Fruit fly (Drosophila melanogaster) whole organism, embryonic: Measurements from ENCODE around the gene Suv3.

Source experiments
- CG11560 ChIP-seq: fragments of 200-800 bp; sonication (Bioruptor generic); IDR thresholded peaks from 3 replicates; pipeline ENCODE4 v1.3.6; 2022; ENCODE audit warnings: missing biosample characterization, missing genetic modification characterization
- CG11695 ChIP-seq: fragments of 200-800 bp; sonication (Bioruptor generic); IDR thresholded peaks from 3 replicates; pipeline ENCODE4 v1.3.6; 2022; ENCODE audit warnings: missing biosample characterization, missing genetic modification characterization
- CG15011 ChIP-seq: fragments of 200-800 bp; sonication (Bioruptor generic); optimal IDR thresholded peaks from 3 replicates; lab custom pipeline; 2018; ENCODE audit warnings: missing biosample characterization, mild to moderate bottlenecking, missing genetic modification characterization
- CG15479 ChIP-seq: fragments of 200-800 bp; sonication (Bioruptor generic); optimal IDR thresholded peaks from 3 replicates; lab custom pipeline; 2019; ENCODE audit warnings: missing biosample characterization, mild to moderate bottlenecking, missing genetic modification characterization, moderate library complexity
- CG15696 ChIP-seq: fragments of 200-800 bp; sonication (Bioruptor generic); optimal IDR thresholded peaks from 2 replicates; lab custom pipeline; 2019; ENCODE audit warnings: missing biosample characterization, mild to moderate bottlenecking, missing genetic modification characterization, moderate library complexity
- CG1602 ChIP-seq: fragments of 200-800 bp; sonication (Bioruptor generic); optimal IDR thresholded peaks from 3 replicates; lab custom pipeline; 2016; ENCODE audit warnings: missing biosample characterization, missing genetic modification characterization
- CG1603 ChIP-seq: fragments of 200-800 bp; sonication (Bioruptor generic); optimal IDR thresholded peaks from 2 replicates; lab custom pipeline; 2019; ENCODE audit warnings: missing biosample characterization, mild to moderate bottlenecking, missing genetic modification characterization, moderate library complexity
- CG17361 ChIP-seq: fragments of 200-800 bp; sonication (Bioruptor generic); IDR thresholded peaks from 3 replicates; pipeline ENCODE4 v1.3.6; 2022; ENCODE audit warnings: missing biosample characterization, missing genetic modification characterization
- CG18011 ChIP-seq: fragments of 200-800 bp; sonication (Bioruptor generic); optimal IDR thresholded peaks from 2 replicates; lab custom pipeline; 2017; ENCODE audit warnings: missing biosample characterization, missing genetic modification characterization, mild to moderate bottlenecking, moderate library complexity, missing genotype
- CG18764 ChIP-seq: fragments of 200-800 bp; sonication (Bioruptor generic); optimal IDR thresholded peaks from 3 replicates; lab custom pipeline; 2016; ENCODE audit warnings: missing biosample characterization, missing genetic modification characterization
- CG34422 ChIP-seq: fragments of 200-800 bp; sonication (Bioruptor generic); IDR thresholded peaks from 3 replicates; pipeline ENCODE4 v1.3.6; 2022; ENCODE audit warnings: missing biosample characterization, missing genetic modification characterization
- CG7271 ChIP-seq: fragments of 200-800 bp; sonication (Bioruptor generic); optimal IDR thresholded peaks from 2 replicates; lab custom pipeline; 2018; ENCODE audit warnings: missing biosample characterization, mild to moderate bottlenecking, missing genetic modification characterization, moderate library complexity
- CG7556 ChIP-seq: fragments of 200-800 bp; sonication (Bioruptor generic); optimal IDR thresholded peaks from 2 replicates; lab custom pipeline; 2017; ENCODE audit warnings: missing biosample characterization, mild to moderate bottlenecking, missing genetic modification characterization
- CG8478 ChIP-seq: fragments of >200 bp; optimal IDR thresholded peaks from 2 replicates; lab custom pipeline; 2018
- CTCF ChIP-seq: fragments of 200-800 bp; sonication (Bioruptor generic); optimal IDR thresholded peaks from 2 replicates; lab custom pipeline; 2017; ENCODE audit warnings: missing biosample characterization, mild to moderate bottlenecking, missing genetic modification characterization, moderate library complexity
- D ChIP-seq, 2 experiments: fragments of 200-800 bp in 1 of 2; fragments of >200 bp in 1 of 2; sonication (Bioruptor generic) in 1 of 2; optimal IDR thresholded peaks; 2 replicates in 1 of 2; 3 replicates in 1 of 2; lab custom pipeline; 2017; ENCODE audit warnings: mild to moderate bottlenecking in 1 of 2, missing biosample characterization in 1 of 2, missing genetic modification characterization in 1 of 2, missing genetic modification reagents in 1 of 2
- Doc3 ChIP-seq: fragments of 200-800 bp; sonication (Bioruptor generic); IDR thresholded peaks from 3 replicates; pipeline ENCODE4 v1.3.6; 2022; ENCODE audit warnings: missing biosample characterization, missing genetic modification characterization; ENCODE audit not compliant: partially characterized antibody
- Ets65A ChIP-seq: fragments of 200-800 bp; sonication (Bioruptor generic); peaks from one replicate; lab custom pipeline; 2016; ENCODE audit warnings: missing biosample characterization, missing genetic modification characterization
- Fer3 ChIP-seq: fragments of 200-800 bp; sonication (Bioruptor generic); optimal IDR thresholded peaks from 2 replicates; lab custom pipeline; 2018; ENCODE audit warnings: missing biosample characterization, mild to moderate bottlenecking, missing genetic modification characterization, moderate library complexity
- HmgD ChIP-seq: fragments of 200-800 bp; sonication (Bioruptor generic); optimal IDR thresholded peaks from 3 replicates; lab custom pipeline; 2016; ENCODE audit warnings: missing biosample characterization, missing genetic modification characterization
- HmgZ ChIP-seq: fragments of 200-800 bp; sonication (Bioruptor generic); optimal IDR thresholded peaks from 2 replicates; lab custom pipeline; 2018; ENCODE audit warnings: missing biosample characterization, mild to moderate bottlenecking, missing genetic modification characterization
- Hr78 ChIP-seq, 2 experiments: fragments of 200-800 bp in 1 of 2; fragments of >200 bp in 1 of 2; sonication (Bioruptor generic) in 1 of 2; optimal IDR thresholded peaks; 2 replicates each; lab custom pipeline; 2017 to 2019; ENCODE audit warnings: missing biosample characterization in 2 of 2, missing genetic modification characterization in 2 of 2, mild to moderate bottlenecking in 1 of 2, moderate library complexity in 1 of 2
- Nf-YB ChIP-seq: fragments of 200-800 bp; sonication (Bioruptor generic); optimal IDR thresholded peaks from 3 replicates; lab custom pipeline; 2019; ENCODE audit warnings: missing biosample characterization, mild to moderate bottlenecking, missing genetic modification characterization, moderate library complexity
- Nf-YC ChIP-seq: fragments of 200-800 bp; optimal IDR thresholded peaks from 3 replicates; lab custom pipeline; 2019; ENCODE audit warnings: missing biosample characterization, mild to moderate bottlenecking, missing genetic modification characterization, moderate library complexity
- Opbp ChIP-seq: fragments of 200-800 bp; sonication (Bioruptor generic); IDR thresholded peaks from 3 replicates; pipeline ENCODE4 v1.3.6; 2022; ENCODE audit warnings: missing biosample characterization, missing genetic modification characterization; ENCODE audit not compliant: partially characterized antibody
- Sox100B ChIP-seq: fragments of 200-800 bp; sonication (Bioruptor generic); optimal IDR thresholded peaks from 3 replicates; lab custom pipeline; 2018; ENCODE audit warnings: missing biosample characterization, mild to moderate bottlenecking, missing genetic modification characterization
- ac ChIP-seq: fragments of 200-800 bp; sonication (Bioruptor generic); optimal IDR thresholded peaks from 3 replicates; lab custom pipeline; 2017; ENCODE audit warnings: missing biosample characterization, mild to moderate bottlenecking, missing genetic modification characterization
- cad ChIP-seq: fragments of >200 bp; optimal IDR thresholded peaks from 2 replicates; lab custom pipeline; 2017; ENCODE audit warnings: missing biosample characterization, missing genetic modification characterization
- cas ChIP-seq: fragments of 200-800 bp; sonication (Bioruptor generic); IDR thresholded peaks from 2 replicates; pipeline ENCODE4 v1.3.6; 2022; ENCODE audit warnings: missing biosample characterization, missing genetic modification characterization
- dmrt11E ChIP-seq: fragments of 200-800 bp; sonication (Bioruptor generic); optimal IDR thresholded peaks from 3 replicates; lab custom pipeline; 2018; ENCODE audit warnings: missing biosample characterization, mild to moderate bottlenecking, missing genetic modification characterization, moderate library complexity
- fd102C ChIP-seq: fragments of 200-800 bp; sonication (Bioruptor generic); optimal IDR thresholded peaks from 2 replicates; lab custom pipeline; 2018; ENCODE audit warnings: missing biosample characterization, mild to moderate bottlenecking, missing genetic modification characterization, moderate library complexity
- hth ChIP-seq: fragments of >200 bp; optimal IDR thresholded peaks from 2 replicates; lab custom pipeline; 2017; ENCODE audit warnings: inconsistent platforms
- phol ChIP-seq: fragments of 200-800 bp; sonication (Bioruptor generic); optimal IDR thresholded peaks from 3 replicates; lab custom pipeline; 2018; ENCODE audit warnings: missing biosample characterization, mild to moderate bottlenecking, missing genetic modification characterization, moderate library complexity
- sug ChIP-seq: fragments of 200-800 bp; optimal IDR thresholded peaks from 2 replicates; lab custom pipeline; 2019; ENCODE audit warnings: missing biosample characterization, mild to moderate bottlenecking, missing genetic modification characterization, moderate library complexity
- tin ChIP-seq: fragments of 200-800 bp; sonication (Bioruptor generic); optimal IDR thresholded peaks from 3 replicates; lab custom pipeline; 2016; ENCODE audit warnings: missing biosample characterization, missing genetic modification characterization
- tll ChIP-seq, 2 experiments: fragments of 200-800 bp in 1 of 2; fragments of >200 bp in 1 of 2; sonication (Bioruptor generic) in 1 of 2; optimal IDR thresholded peaks; 2 replicates each; lab custom pipeline; 2017 to 2019; ENCODE audit warnings: missing biosample characterization in 2 of 2, missing genetic modification characterization in 2 of 2, mild to moderate bottlenecking in 1 of 2, moderate library complexity in 1 of 2
- twi ChIP-seq: fragments of 200-800 bp; optimal IDR thresholded peaks from 2 replicates; lab custom pipeline; 2019; ENCODE audit warnings: missing biosample characterization, mild to moderate bottlenecking, missing genetic modification characterization, moderate library complexity
- vvl ChIP-seq: fragments of 200-800 bp; sonication (Bioruptor generic); IDR thresholded peaks from 2 replicates; pipeline ENCODE4 v1.3.6; 2022; ENCODE audit warnings: missing biosample characterization, missing genetic modification characterization
- zen ChIP-seq: fragments of 200-800 bp; sonication (Bioruptor generic); optimal IDR thresholded peaks from 3 replicates; lab custom pipeline; 2018; ENCODE audit warnings: missing biosample characterization, mild to moderate bottlenecking, missing genetic modification characterization, moderate library complexity

Gene Suv3

dm6 chr3R:4348197-4348814 is 37.0 kb downstream of the Suv3 start:
- no peak for TF ChIP-seq CG15011
- TF ChIP-seq cas = no peak
- no peak for TF ChIP-seq tin (GFP tag; lab: Kevin White, UChicago)
- peak; percentile 83 for TF ChIP-seq zen
- peak; percentile 18 for TF ChIP-seq twi (tag; lab: Kevin White, UChicago)
- TF ChIP-seq CG15479 = peak; percentile 98
- TF ChIP-seq Ets65A (GFP tag; lab: Kevin White, UChicago) = peak; percentile 65
- TF ChIP-seq D (optimal IDR thresholded peaks at IDR 0.05; lab: Kevin White, UChicago) = peak; percentile 91
- no peak for TF ChIP-seq D (GFP tag; optimal IDR thresholded peaks at IDR 0.05; lab: Kevin White, UChicago)
- TF ChIP-seq CTCF (GFP tag; lab: Kevin White, UChicago) = no peak
- peak; percentile 97 for TF ChIP-seq cad
- no peak for TF ChIP-seq CG18764 (GFP tag; lab: Kevin White, UChicago)
- peak; percentile 63 for TF ChIP-seq CG7271
- peak in 1 of 2 experiments; percentile 92 for TF ChIP-seq tll (GFP tag; optimal IDR thresholded peaks at IDR 0.05; lab: Kevin White, UChicago)
- TF ChIP-seq, all 482 proteins: peak for 8

- TF ChIP-seq dmrt11E (tag; lab: Kevin White, UChicago) (no peak), Sox100B (GFP tag; lab: Kevin White, UChicago) (no peak), Nf-YB (peak; percentile 73), tll (GFP tag; optimal IDR thresholded peaks at IDR 0.05; lab: Kevin White, UChicago) (no peak), HmgD (GFP tag; lab: Kevin White, UChicago) (no peak), sug (tag; lab: Kevin White, UChicago) (no peak), CG1603 (tag; lab: Kevin White, UChicago) (no peak), CG17361 (GFP tag; lab: Robert Waterston, UW) (no peak), CG34422 (GFP tag; lab: Robert Waterston, UW) (no peak), Doc3 (GFP tag; lab: Robert Waterston, UW) (no peak), hth (lab: Kevin White, UChicago) (no peak), CG18011 (GFP tag; lab: Kevin White, UChicago) (peak; percentile 41), Nf-YC (tag; lab: Kevin White, UChicago) (peak; percentile 50), Fer3 (no peak), Hr78 (GFP tag; optimal IDR thresholded peaks at IDR 0.05; lab: Kevin White, UChicago) (no peak), CG8478 (lab: Kevin White, UChicago) (peak; percentile 8), CG1602 (GFP tag; lab: Kevin White, UChicago) (no peak), Opbp (GFP tag; lab: Robert Waterston, UW) (no peak), HmgZ (no peak), vvl (GFP tag; lab: Robert Waterston, UW) (no peak), CG11695 (GFP tag; lab: Robert Waterston, UW) (no peak), CG11560 (tag; lab: Robert Waterston, UW) (no peak), phol (tag; lab: Kevin White, UChicago) (peak; percentile 35), CG15696 (tag; lab: Kevin White, UChicago) (no peak), ac (GFP tag; lab: Kevin White, UChicago) (peak; percentile 11), fd102C (GFP tag; lab: Kevin White, UChicago) (no peak), CG7556 (GFP tag; lab: Kevin White, UChicago) (no peak)
- TF ChIP-seq, all 482 proteins: peak for 6
Observed at dm6 chr3R:4350199-4350598, 38.8 kb downstream of the Suv3 start.
